Worm (Caenorhabditis elegans) whole organism, midembryonic: Measurements from ENCODE around the gene acl-9.

Experiments
- T22C8.4 ChIP-seq: fragments of 200-800 bp; sonication (Bioruptor generic); IDR thresholded peaks from 2 replicates; pipeline ENCODE4 v1.3.6; 2022; ENCODE audit warnings: missing genetic modification characterization, missing compliant biosample characterization
- klf-2 ChIP-seq: fragments of 200-800 bp; sonication (Bioruptor generic); conservative IDR thresholded peaks from 2 replicates; pipeline ENCODE4 v1.3.6; 2022; ENCODE audit warnings: missing genetic modification reagents, missing genetic modification characterization, missing compliant biosample characterization
- med-1 ChIP-seq: sonication (generic microtip); optimal IDR thresholded peaks from 2 replicates; lab custom pipeline; 2017; ENCODE audit warnings: missing genetic modification characterization, mild to moderate bottlenecking, missing compliant biosample characterization, antibody characterized with exemption, missing genetic modification reagents; ENCODE audit not compliant: insufficient read depth
- ref-1 ChIP-seq: fragments of 200-800 bp; sonication (Bioruptor generic); conservative IDR thresholded peaks from 2 replicates; pipeline ENCODE4 v1.3.6; 2022; ENCODE audit warnings: missing genetic modification reagents, missing genetic modification characterization, missing compliant biosample characterization
- tab-1 ChIP-seq: fragments of 200-800 bp; sonication (Bioruptor generic); IDR thresholded peaks from 2 replicates; pipeline ENCODE4 v1.3.6; 2022; ENCODE audit warnings: missing genetic modification characterization, missing compliant biosample characterization
- ztf-23 ChIP-seq: fragments of 200-800 bp; sonication (Bioruptor generic); IDR thresholded peaks from 2 replicates; pipeline ENCODE4 v1.3.6; 2022; ENCODE audit warnings: missing genetic modification reagents, missing genetic modification characterization, missing compliant biosample characterization
- ztf-29 ChIP-seq: fragments of 200-800 bp; sonication (Bioruptor generic); IDR thresholded peaks from 2 replicates; pipeline ENCODE4 v1.3.6; 2022; ENCODE audit warnings: missing genetic modification reagents, missing genetic modification characterization, missing compliant biosample characterization

DNA sequence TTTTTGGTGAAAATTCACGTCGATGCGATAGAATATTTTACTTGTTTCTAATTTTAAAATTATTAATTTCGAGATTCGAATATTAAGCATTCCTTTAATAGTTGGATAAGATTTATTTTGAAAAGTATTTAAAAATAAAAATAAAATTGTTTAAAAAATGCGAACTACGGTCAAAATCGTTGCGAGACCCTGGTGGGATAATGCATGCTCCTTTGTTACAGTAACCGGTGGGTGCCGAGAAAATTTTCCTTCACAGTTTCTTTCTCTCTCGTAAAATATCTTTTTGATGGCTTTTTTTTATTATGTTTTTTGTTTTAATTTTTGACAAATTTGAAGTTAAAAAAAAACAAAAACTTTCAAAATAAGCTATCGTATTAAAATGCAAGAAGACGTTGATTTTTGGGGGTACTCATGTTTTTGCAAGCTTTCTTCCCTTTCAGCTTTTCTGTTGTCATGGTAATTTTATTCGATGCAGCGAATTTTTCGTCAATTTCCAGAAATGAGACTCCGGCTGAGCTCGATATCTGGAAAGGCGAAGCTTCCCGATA, 43.7 kb downstream of the acl-9 start, which contains the start of gene dgtr-1:
- TF ChIP-seq med-1 (GFP tag; lab: Kevin White, UChicago) (no peak), ztf-29 (GFP tag; lab: Robert Waterston, UW) (no peak), tab-1 (GFP tag; lab: Robert Waterston, UW) (no peak), ref-1 (GFP tag; lab: Robert Waterston, UW) (no peak), klf-2 (no peak), ztf-23 (GFP tag; lab: Robert Waterston, UW) (no peak), T22C8.4 (GFP tag; lab: Robert Waterston, UW) (no peak)
